Worm (Caenorhabditis elegans): Measurements from ENCODE around the gene F32A5.8.

Gene F32A5.8

ce11 chrII:7280584-7280983, 24.7 kb downstream of the F32A5.8 start:
- TF ChIP-seq ceh-6 (GFP tag; optimal IDR thresholded peaks at IDR 0.05), result no peak
- TF ChIP-seq pax-1 (tag; optimal IDR thresholded peaks at IDR 0.05), result no peak
- TF ChIP-seq mec-3 (tag; optimal IDR thresholded peaks at IDR 0.05; ENCODE audit: borderline replicate concordance), result no peak
- no peak for TF ChIP-seq syd-9 (tag; optimal IDR thresholded peaks at IDR 0.05)
- TF ChIP-seq madf-2 (tag; optimal IDR thresholded peaks at IDR 0.05), result no peak
- no peak for TF ChIP-seq fax-1 (tag; optimal IDR thresholded peaks at IDR 0.05)
- no peak for TF ChIP-seq F13H6.1 (tag; optimal IDR thresholded peaks at IDR 0.05)
- TF ChIP-seq fkh-10 (GFP tag; optimal IDR thresholded peaks at IDR 0.05), result no peak
- no peak for TF ChIP-seq elt-4 (tag; optimal IDR thresholded peaks at IDR 0.05)

- TF ChIP-seq unc-42 (tag; optimal IDR thresholded peaks at IDR 0.05) (no peak), odd-2 (tag; optimal IDR thresholded peaks at IDR 0.05) (no peak), ref-2 (tag; optimal IDR thresholded peaks at IDR 0.05) (no peak), F13H6.1 (tag; optimal IDR thresholded peaks at IDR 0.05) (no peak), ceh-19 (GFP tag; optimal IDR thresholded peaks at IDR 0.05) (no peak), sox-2 (GFP tag; IDR thresholded peaks at IDR 0.05) (no peak), ceh-31 (tag; optimal IDR thresholded peaks at IDR 0.05) (no peak), hlh-30 (tag; optimal IDR thresholded peaks at IDR 0.05; ENCODE audit: insufficient read depth) (no peak), pag-3 (tag; optimal IDR thresholded peaks at IDR 0.05; ENCODE audit: borderline replicate concordance) (no peak), tbx-2 (tag; optimal IDR thresholded peaks at IDR 0.05) (no peak), ceh-2 (tag; optimal IDR thresholded peaks at IDR 0.05) (no peak), dmd-4 (tag; optimal IDR thresholded peaks at IDR 0.05; ENCODE audit: borderline replicate concordance) (no peak), che-1 (tag; optimal IDR thresholded peaks at IDR 0.05) (no peak), hlh-13 (GFP tag; optimal IDR thresholded peaks at IDR 0.05) (no peak), nfya-1 (tag; optimal IDR thresholded peaks at IDR 0.05) (no peak), hlh-8 (tag; optimal IDR thresholded peaks at IDR 0.05) (no peak), K09A11.1 (tag; optimal IDR thresholded peaks at IDR 0.05; ENCODE audit: insufficient read depth) (no peak), mec-3 (tag; optimal IDR thresholded peaks at IDR 0.05; ENCODE audit: borderline replicate concordance) (no peak), pax-1 (tag; optimal IDR thresholded peaks at IDR 0.05) (no peak)
Observed at ce11 chrII:7283063-7283462, 27.2 kb downstream of the F32A5.8 start.

ce11 chrII:7287140-7287539, 31.2 kb downstream of the F32A5.8 start:
- TF ChIP-seq ztf-16 (tag; optimal IDR thresholded peaks at IDR 0.05) (no peak), ahr-1 (tag; optimal IDR thresholded peaks at IDR 0.05) (no peak), sox-2 (GFP tag; IDR thresholded peaks at IDR 0.05) (no peak), ttx-3 (tag; optimal IDR thresholded peaks at IDR 0.05) (no peak), unc-55 (GFP tag; optimal IDR thresholded peaks at IDR 0.05) (peak; percentile 10)

ce11 chrII:7287709-7288108, 31.8 kb downstream of the F32A5.8 start:
- TF ChIP-seq ceh-24 (tag; optimal IDR thresholded peaks at IDR 0.05), result no peak
- TF ChIP-seq elt-4 (tag; optimal IDR thresholded peaks at IDR 0.05), result no peak

ce11 chrII:7289923-7290476, 34.1 kb downstream of the F32A5.8 start, which contains the start of gene C30G12.2:
TSS of gene C30G12.2 (plus strand) at chrII:7290426.
- TF ChIP-seq ceh-9 (tag; optimal IDR thresholded peaks at IDR 0.05) (no peak), fax-1 (tag; optimal IDR thresholded peaks at IDR 0.05) (no peak), lim-6 (tag; optimal IDR thresholded peaks at IDR 0.05) (no peak), pros-1 (tag; optimal IDR thresholded peaks at IDR 0.05) (no peak), F13H6.1 (tag; optimal IDR thresholded peaks at IDR 0.05) (no peak), che-1 (tag; optimal IDR thresholded peaks at IDR 0.05) (no peak), pax-1 (tag; optimal IDR thresholded peaks at IDR 0.05) (no peak), ceh-19 (GFP tag; optimal IDR thresholded peaks at IDR 0.05) (no peak), ceh-24 (tag; optimal IDR thresholded peaks at IDR 0.05) (no peak), hlh-8 (tag; optimal IDR thresholded peaks at IDR 0.05) (no peak), hlh-30 (tag; optimal IDR thresholded peaks at IDR 0.05; ENCODE audit: insufficient read depth) (no peak), sdc-2 (tag; optimal IDR thresholded peaks at IDR 0.05) (no peak), T23F11.4 (GFP tag; optimal IDR thresholded peaks at IDR 0.05) (no peak), C08G9.2 (tag; optimal IDR thresholded peaks at IDR 0.05) (no peak), mec-3 (tag; optimal IDR thresholded peaks at IDR 0.05; ENCODE audit: borderline replicate concordance) (no peak), unc-3 (GFP tag; conservative IDR thresholded peaks at IDR 0.05) (no peak), unc-3 (tag; optimal IDR thresholded peaks at IDR 0.05) (no peak), syd-9 (tag; optimal IDR thresholded peaks at IDR 0.05) (no peak)
